Fruit fly (Drosophila melanogaster): ENCODE results near the gene CG6418.

DNA sequence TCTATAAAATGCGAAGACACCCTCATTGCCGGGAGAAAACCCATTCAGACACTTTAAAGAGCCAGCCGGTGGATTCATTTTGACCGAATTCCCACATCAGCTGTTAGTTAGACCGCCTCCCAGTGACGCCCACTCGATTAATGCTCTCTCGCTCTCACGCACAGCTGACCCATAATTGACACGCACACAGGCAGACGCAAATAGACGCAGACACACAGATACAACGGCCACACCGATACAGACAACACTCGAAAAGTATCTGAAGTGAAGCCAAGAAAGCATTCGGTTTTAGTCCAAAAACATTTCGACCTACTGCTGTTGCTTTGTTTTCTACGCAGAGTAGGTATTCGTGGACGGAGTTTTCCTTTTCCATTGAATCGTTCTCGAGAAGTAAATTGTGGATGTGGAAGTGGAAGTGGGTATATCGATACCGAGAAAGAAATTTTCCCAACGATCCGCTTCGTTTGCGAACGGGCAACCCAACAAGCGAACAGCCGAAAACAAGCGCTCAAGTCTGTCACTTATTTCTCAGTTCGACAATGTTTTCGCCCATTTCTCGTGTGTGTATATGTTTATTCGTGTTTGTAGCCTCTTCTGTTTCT lies 18.7 kb downstream of the CG6418 start:
- TF ChIP-seq CG8301 (tag; optimal IDR thresholded peaks at IDR 0.05) (no peak), CG8159 (tag; optimal IDR thresholded peaks at IDR 0.05) (no peak), Snoo (tag; optimal IDR thresholded peaks at IDR 0.05) (no peak), EcR (GFP tag; optimal IDR thresholded peaks at IDR 0.05) (no peak)
